Fruit fly (Drosophila melanogaster): ENCODE data around the gene CG33688.

The CG33688 gene

DNA sequence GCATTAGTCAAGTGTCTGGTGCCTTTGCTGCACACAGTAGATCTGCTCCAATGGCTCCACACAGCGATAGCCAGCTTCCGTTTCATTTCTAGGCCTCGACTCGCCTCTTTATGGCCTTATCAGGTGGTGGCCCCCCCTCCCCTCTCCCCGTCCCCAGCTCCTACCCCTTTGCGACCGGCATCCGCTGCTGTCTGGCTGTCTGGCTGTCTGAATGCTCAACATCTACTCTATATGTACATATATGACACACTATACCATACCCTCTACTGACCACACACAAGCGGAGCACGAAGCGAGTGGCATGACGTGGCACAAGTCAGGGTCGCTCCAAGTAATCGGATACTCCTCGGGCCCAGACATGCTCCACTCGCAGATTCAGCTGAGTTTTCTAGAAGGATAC is 40.7 kb upstream of the CG33688 start (continued):
- TF ChIP-seq nerfin-2 (GFP tag; IDR thresholded peaks at IDR 0.05; ENCODE audit: partially characterized antibody) (peak; percentile 58), CG11504 (tag; optimal IDR thresholded peaks at IDR 0.05) (no peak), Drgx (GFP tag; IDR thresholded peaks at IDR 0.05) (peak; percentile 13; the same call in 1 of the 2 replicates), CG7372 (GFP tag; IDR thresholded peaks at IDR 0.05) (no peak), CG4424 (GFP tag; optimal IDR thresholded peaks at IDR 0.05) (no peak), CG2889 (GFP tag; IDR thresholded peaks at IDR 0.05) (no peak), CG34422 (GFP tag; IDR thresholded peaks at IDR 0.05) (no peak), HLH4C (GFP tag; IDR thresholded peaks at IDR 0.05; ENCODE audit: partially characterized antibody) (peak; percentile 78), CG15011 (GFP tag; optimal IDR thresholded peaks at IDR 0.05) (no peak), gce (GFP tag; IDR thresholded peaks at IDR 0.05) (no peak), sima (GFP tag; optimal IDR thresholded peaks at IDR 0.05) (no peak), Hr39 (optimal IDR thresholded peaks at IDR 0.05) (no peak), btn (GFP tag; optimal IDR thresholded peaks at IDR 0.05) (no peak), vnd (GFP tag; IDR thresholded peaks at IDR 0.05; ENCODE audit: partially characterized antibody) (peak; percentile 17; the same call in 1 of the 3 replicates), CG4404 (GFP tag; IDR thresholded peaks at IDR 0.05) (no peak), MESR4 (GFP tag; optimal IDR thresholded peaks at IDR 0.05) (no peak), CoRest (tag; optimal IDR thresholded peaks at IDR 0.05) (no peak), CG10979 (tag; optimal IDR thresholded peaks at IDR 0.05) (no peak), CG13123 (GFP tag; optimal IDR thresholded peaks at IDR 0.05) (no peak), fru (optimal IDR thresholded peaks at IDR 0.05) (no peak), Dp (GFP tag; optimal IDR thresholded peaks at IDR 0.05) (no peak), HmgZ (tag; optimal IDR thresholded peaks at IDR 0.05) (no peak), slou (GFP tag; optimal IDR thresholded peaks at IDR 0.05) (no peak), bigmax (GFP tag; optimal IDR thresholded peaks at IDR 0.05) (no peak), sc (optimal IDR thresholded peaks at IDR 0.05) (no peak), sc (GFP tag; optimal IDR thresholded peaks at IDR 0.05) (no peak), Mrtf (GFP tag; IDR thresholded peaks at IDR 0.05) (no peak), jumu (GFP tag; optimal IDR thresholded peaks at IDR 0.05) (no peak)

dm6 chr3L:16159161-16160072 is 39.6 kb upstream of the CG33688 start:
- TF ChIP-seq CG13894 (tag; optimal IDR thresholded peaks at IDR 0.05) (peak; percentile 77), cwo (GFP tag; optimal IDR thresholded peaks at IDR 0.05) (no peak), CG7987 (GFP tag; optimal IDR thresholded peaks at IDR 0.05) (peak; percentile 87), CG14050 (GFP tag; IDR thresholded peaks at IDR 0.05) (no peak), Hsf (GFP tag; optimal IDR thresholded peaks at IDR 0.05) (no peak), Pdp1 (GFP tag; optimal IDR thresholded peaks at IDR 0.05) (no peak), chinmo (GFP tag; IDR thresholded peaks at IDR 0.05; ENCODE audit: partially characterized antibody) (0 out of 4 replicates have a peak, but pooled peaks have one; percentile 13), CG34376 (GFP tag; optimal IDR thresholded peaks at IDR 0.05) (peak; percentile 14), exex (tag; optimal IDR thresholded peaks at IDR 0.05) (peak; percentile 25), Nf-YB (GFP tag; optimal IDR thresholded peaks at IDR 0.05) (no peak), CG32772 (GFP tag; IDR thresholded peaks at IDR 0.05) (no peak), Rfx (GFP tag; IDR thresholded peaks at IDR 0.05) (0 out of 2 replicates have a peak, but pooled peaks have one; percentile 6), nom (GFP tag; optimal IDR thresholded peaks at IDR 0.05) (peak; percentile 63), vvl (GFP tag; IDR thresholded peaks at IDR 0.05) (0 out of 2 replicates have a peak, but pooled peaks have one; percentile 17), Med (GFP tag) (peak; percentile 33), sqz (GFP tag; optimal IDR thresholded peaks at IDR 0.05) (peak; percentile 1)

All from whole organism, embryonic.